Fruit fly (Drosophila melanogaster): ENCODE measurements around the gene CG6793.

- TF ChIP-seq rn (GFP tag; IDR thresholded peaks at IDR 0.05): peak; percentile 46; the same call in 1 of the 2 replicates
- TF ChIP-seq CG17806 (tag; optimal IDR thresholded peaks at IDR 0.05): peak; percentile 21
- no peak for TF ChIP-seq CG34367 (tag; optimal IDR thresholded peaks at IDR 0.05)
- TF ChIP-seq Pif1B (GFP tag; optimal IDR thresholded peaks at IDR 0.05): peak; percentile 3
- TF ChIP-seq CG15710 (tag; optimal IDR thresholded peaks at IDR 0.05): no peak
Measured at dm6 chr3L:12016186-12016585, 26.0 kb upstream of the CG6793 start.

Data from whole organism, pupa.